Worm (Caenorhabditis elegans): Measurements from ENCODE around the gene K08H2.10.

The K08H2.10 gene

ce11 chrX:13242231-13242630 lies 15.4 kb upstream of the K08H2.10 start, which contains the start of gene K08H2.5:
Gene K08H2.5, minus strand, starts transcription at chrX:13242331.
- TF ChIP-seq unc-62 (GFP tag; optimal IDR thresholded peaks at IDR 0.05): no peak

- no peak for TF ChIP-seq unc-62 (GFP tag; optimal IDR thresholded peaks at IDR 0.05)
These were observed 12.5 kb upstream of the K08H2.10 start, which contains the start of gene hpl-1 for ce11 chrX:13245090-13245489. Gene hpl-1, plus strand, starts transcription at chrX:13245390.

- TF ChIP-seq unc-62 (GFP tag; optimal IDR thresholded peaks at IDR 0.05): no peak
These were observed 10.8 kb upstream of the K08H2.10 start for ce11 chrX:13246668-13247358.

ce11 chrX:13247614-13248013 lies 10.0 kb upstream of the K08H2.10 start:
- TF ChIP-seq unc-62 (GFP tag; optimal IDR thresholded peaks at IDR 0.05): no peak

ce11 chrX:13248265-13248664 lies 9.3 kb upstream of the K08H2.10 start, which contains the start of gene K08H2.7:
Gene K08H2.7, minus strand, starts transcription at chrX:13248437.
- TF ChIP-seq unc-62 (GFP tag; optimal IDR thresholded peaks at IDR 0.05): no peak

- no peak for TF ChIP-seq unc-62 (GFP tag; optimal IDR thresholded peaks at IDR 0.05)
These were observed 8.5 kb upstream of the K08H2.10 start for ce11 chrX:13249102-13249501.

- no peak for TF ChIP-seq unc-62 (GFP tag; optimal IDR thresholded peaks at IDR 0.05)
These were observed 7.4 kb upstream of the K08H2.10 start for ce11 chrX:13250163-13250562.

ce11 chrX:13251354-13251843 lies 6.2 kb upstream of the K08H2.10 start:
- no peak for TF ChIP-seq unc-62 (GFP tag; optimal IDR thresholded peaks at IDR 0.05)

- TF ChIP-seq unc-62 (GFP tag; optimal IDR thresholded peaks at IDR 0.05): no peak
These were observed 5.6 kb upstream of the K08H2.10 start, which contains the start of gene nhr-32 for ce11 chrX:13251914-13252434. Gene nhr-32, plus strand, starts transcription at chrX:13251964.

ce11 chrX:13262195-13262594 lies 4.6 kb downstream of the K08H2.10 start, which contains the start of gene K09A11.1:
Gene K09A11.1, plus strand, starts transcription at chrX:13262495.
- TF ChIP-seq unc-62 (GFP tag; optimal IDR thresholded peaks at IDR 0.05): no peak

ce11 chrX:13264550-13264949 lies 6.9 kb downstream of the K08H2.10 start:
- TF ChIP-seq unc-62 (GFP tag; optimal IDR thresholded peaks at IDR 0.05): no peak

ce11 chrX:13267230-13267629 lies 9.6 kb downstream of the K08H2.10 start, which contains the start of gene cyp-14A1:
Gene cyp-14A1, minus strand, starts transcription at chrX:13267355.
- TF ChIP-seq unc-62 (GFP tag; optimal IDR thresholded peaks at IDR 0.05): no peak

ce11 chrX:13269586-13269985 lies 12.0 kb downstream of the K08H2.10 start, which contains the start of gene cyp-14A2:
Gene cyp-14A2, minus strand, starts transcription at chrX:13269686.
- no peak for TF ChIP-seq unc-62 (GFP tag; optimal IDR thresholded peaks at IDR 0.05)

- TF ChIP-seq unc-62 (GFP tag; optimal IDR thresholded peaks at IDR 0.05): no peak
These were observed 16.5 kb downstream of the K08H2.10 start, which contains the start of gene cyp-14A3 for ce11 chrX:13274102-13274501. Gene cyp-14A3, minus strand, starts transcription at chrX:13274202.

ce11 chrX:13278876-13279275 lies 21.3 kb downstream of the K08H2.10 start, which contains the start of gene phf-33:
Gene phf-33, minus strand, starts transcription at chrX:13278976.
- TF ChIP-seq unc-62 (GFP tag; optimal IDR thresholded peaks at IDR 0.05): no peak

- no peak for TF ChIP-seq unc-62 (GFP tag; optimal IDR thresholded peaks at IDR 0.05)
These were observed 25.9 kb downstream of the K08H2.10 start for ce11 chrX:13283462-13283861.

- no peak for TF ChIP-seq unc-62 (GFP tag; optimal IDR thresholded peaks at IDR 0.05)
These were observed 26.5 kb downstream of the K08H2.10 start, which contains the start of gene cyp-14A4 for ce11 chrX:13284091-13284490. Gene cyp-14A4, minus strand, starts transcription at chrX:13284197.

Data from whole organism, dauer.